Worm (Caenorhabditis elegans) whole organism, early embryonic: ENCODE data around the gene skr-16.

Experiments
- B0310.2 ChIP-seq: sonication (generic microtip); optimal IDR thresholded peaks from 2 replicates; lab custom pipeline; 2016; ENCODE audit warnings: mild to moderate bottlenecking, missing genetic modification characterization, missing compliant biosample characterization
- aly-1 ChIP-seq: sonication (generic microtip); optimal IDR thresholded peaks from 2 replicates; lab custom pipeline; 2016; ENCODE audit warnings: missing genetic modification characterization, missing compliant biosample characterization
- ama-1 ChIP-seq: fragments of 150-350 bp; optimal IDR thresholded peaks from 2 replicates; lab custom pipeline; 2014
- ceh-36 ChIP-seq: sonication (generic microtip); optimal IDR thresholded peaks from 2 replicates; lab custom pipeline; 2016; ENCODE audit warnings: missing genetic modification characterization, inconsistent platforms, missing compliant biosample characterization
- flt-1 ChIP-seq: fragments of 200-800 bp; sonication (Bioruptor generic); IDR thresholded peaks from 2 replicates; pipeline ENCODE4 v1.3.6; 2022; ENCODE audit warnings: missing genetic modification characterization, missing compliant biosample characterization
- hmbx-1 ChIP-seq: sonication (generic microtip); optimal IDR thresholded peaks from 2 replicates; lab custom pipeline; 2016; ENCODE audit warnings: mild to moderate bottlenecking, missing genetic modification characterization, missing compliant biosample characterization
- pes-1 ChIP-seq: fragments of 200-800 bp; sonication (Bioruptor generic); IDR thresholded peaks from 2 replicates; pipeline ENCODE4 v1.3.6; 2022; ENCODE audit warnings: missing genetic modification reagents, missing genetic modification characterization, missing compliant biosample characterization
- scrt-1 ChIP-seq: fragments of 200-800 bp; sonication (Bioruptor generic); IDR thresholded peaks from 2 replicates; pipeline ENCODE4 v1.3.6; 2022; ENCODE audit warnings: missing genetic modification characterization, missing compliant biosample characterization
- tbx-37 ChIP-seq: fragments of 200-800 bp; sonication (Bioruptor generic); conservative IDR thresholded peaks from 2 replicates; pipeline ENCODE4 v1.3.6; 2022; ENCODE audit warnings: missing genetic modification reagents, missing genetic modification characterization, missing compliant biosample characterization

- no peak for TF ChIP-seq B0310.2 (tag; lab: Kevin White, UChicago)
- TF ChIP-seq flt-1 (GFP tag; lab: Robert Waterston, UW), result no peak
- TF ChIP-seq ceh-36 (tag; lab: Kevin White, UChicago), result no peak
- no peak for TF ChIP-seq aly-1 (tag; lab: Kevin White, UChicago)
- TF ChIP-seq scrt-1 (GFP tag; lab: Robert Waterston, UW), result no peak
- TF ChIP-seq hmbx-1 (tag; lab: Kevin White, UChicago), result no peak
- TF ChIP-seq ama-1 (lab: Kevin White, UChicago), result no peak
- TF ChIP-seq tbx-37, result no peak
- TF ChIP-seq pes-1, result no peak
Observed at ce11 chrIV:7178942-7179341, 10.4 kb downstream of the skr-16 start, which contains the start of gene C42D4.3.
